Fruit fly (Drosophila melanogaster) S2 (cell line): ENCODE results near the gene CG10126.

ENCODE experiments used
- CG8478 ChIP-seq: fragments of >200 bp; optimal IDR thresholded peaks from 2 replicates; lab custom pipeline; 2018
- CTCF ChIP-seq, 2 experiments: fragments of >200 bp; optimal IDR thresholded peaks; 2 replicates each; lab custom pipeline; 2018

- TF ChIP-seq CTCF (optimal IDR thresholded peaks at IDR 0.05; lab: Kevin White, UChicago) (no peak), CG8478 (no peak)
Observed at dm6 chr3R:12848313-12848712, 10.7 kb downstream of the CG10126 start, which contains the start of gene beat-Va.
